Worm (Caenorhabditis elegans): Measurements from ENCODE around the gene W08E12.8.

The W08E12.8 gene

ce11 chrIV:3341170-3341569, 49.0 kb downstream of the W08E12.8 start, which contains the start of gene F42A6.2:
Gene F42A6.2 (plus strand): TSS chrIV:3341470.
- no peak for TF ChIP-seq nhr-10 (tag; optimal IDR thresholded peaks at IDR 0.05)

All from whole organism, L2 larva.